Worm (Caenorhabditis elegans) whole organism, L1 larva: ENCODE measurements around the gene E02H9.3.

Experiments
- C16A3.4 ChIP-seq: fragments of 150-350 bp; optimal IDR thresholded peaks from 2 replicates; lab custom pipeline; 2014; ENCODE audit warnings: missing biosample characterization, missing genetic modification characterization
- C34B4.2 ChIP-seq: sonication (generic microtip); optimal IDR thresholded peaks from 2 replicates; lab custom pipeline; 2017; ENCODE audit warnings: mild to moderate bottlenecking, missing genetic modification characterization, missing compliant biosample characterization
- Y116A8C.19 ChIP-seq: sonication (generic microtip); optimal IDR thresholded peaks from 2 replicates; lab custom pipeline; 2016; ENCODE audit warnings: missing compliant biosample characterization, missing genetic modification characterization, borderline replicate concordance
- alr-1 ChIP-seq: fragments of 200-800 bp; sonication (Bioruptor generic); optimal IDR thresholded peaks from 2 replicates; lab custom pipeline; 2018; ENCODE audit warnings: borderline replicate concordance, mild to moderate bottlenecking, missing genetic modification characterization, missing compliant biosample characterization
- blmp-1 ChIP-seq: fragments of 150-350 bp; optimal IDR thresholded peaks from 2 replicates; lab custom pipeline; 2014; ENCODE audit warnings: missing biosample characterization, missing genetic modification characterization
- ceh-8 ChIP-seq: fragments of 200-800 bp; sonication (Bioruptor generic); optimal IDR thresholded peaks from 2 replicates; lab custom pipeline; 2018; ENCODE audit warnings: mild to moderate bottlenecking, missing genetic modification characterization, moderate library complexity, missing compliant biosample characterization
- ceh-82 ChIP-seq, 3 experiments: fragments of 150-350 bp in 1 of 3; sonication (generic microtip) in 2 of 3; optimal IDR thresholded peaks; 2 replicates each; lab custom pipeline; 2014 to 2017; ENCODE audit warnings: missing biosample characterization in 3 of 3, missing genetic modification characterization in 3 of 3
- ceh-90 ChIP-seq: sonication (generic microtip); optimal IDR thresholded peaks from 2 replicates; lab custom pipeline; 2016; ENCODE audit warnings: missing genetic modification characterization, missing compliant biosample characterization
- ces-1 ChIP-seq: fragments of 150-350 bp; optimal IDR thresholded peaks from 2 replicates; lab custom pipeline; 2014; ENCODE audit warnings: missing biosample characterization, missing genetic modification reagents, missing genetic modification characterization
- dsc-1 ChIP-seq: sonication (generic microtip); optimal IDR thresholded peaks from 2 replicates; lab custom pipeline; 2016; ENCODE audit warnings: mild to moderate bottlenecking, missing genetic modification characterization, missing compliant biosample characterization
- efl-1 ChIP-seq, 4 experiments: fragments of 150-350 bp; optimal IDR thresholded peaks in 3 of 4; peaks in 1 of 4; 1 replicate in 1 of 4; 2 replicates in 3 of 4; lab custom pipeline; 2014; ENCODE audit warnings: missing biosample characterization in 2 of 4, missing genetic modification characterization in 2 of 4, missing genetic modification reagents in 2 of 4
- efl-3 ChIP-seq: fragments of 200-800 bp; sonication (Bioruptor generic); optimal IDR thresholded peaks from 2 replicates; lab custom pipeline; 2018; ENCODE audit warnings: mild to moderate bottlenecking, missing genetic modification characterization, missing compliant biosample characterization
- egl-13 ChIP-seq: sonication (generic microtip); optimal IDR thresholded peaks from 2 replicates; lab custom pipeline; 2016; ENCODE audit warnings: missing genotype, missing genetic modification reagents, missing genetic modification characterization, missing compliant biosample characterization
- egl-27 ChIP-seq, 2 experiments: fragments of 150-350 bp in 1 of 2; sonication (generic microtip); optimal IDR thresholded peaks; 3 replicates each; lab custom pipeline; 2017 to 2018; ENCODE audit warnings: missing biosample characterization in 2 of 2, missing genetic modification characterization in 2 of 2, missing genetic modification reagents in 2 of 2
- elt-2 ChIP-seq: sonication (generic microtip); optimal IDR thresholded peaks from 2 replicates; lab custom pipeline; 2016; ENCODE audit warnings: missing genetic modification characterization, mild to moderate bottlenecking, inconsistent platforms, missing compliant biosample characterization, missing genetic modification reagents
- ets-5 ChIP-seq: fragments of 200-800 bp; sonication (Bioruptor generic); IDR thresholded peaks from 2 replicates; pipeline ENCODE4 v1.3.6; 2022; ENCODE audit warnings: missing genetic modification characterization, missing compliant biosample characterization
- fkh-4 ChIP-seq: sonication (generic microtip); optimal IDR thresholded peaks from 2 replicates; lab custom pipeline; 2016; ENCODE audit warnings: missing compliant biosample characterization, missing genetic modification characterization, borderline replicate concordance
- fkh-8 ChIP-seq: sonication (generic microtip); optimal IDR thresholded peaks from 2 replicates; lab custom pipeline; 2016; ENCODE audit warnings: mild to moderate bottlenecking, missing genetic modification characterization, missing compliant biosample characterization
- fos-1 ChIP-seq: fragments of 150-350 bp; optimal IDR thresholded peaks from 2 replicates; lab custom pipeline; 2014; ENCODE audit warnings: missing biosample characterization, missing genetic modification characterization
- hlh-4 ChIP-seq: sonication (generic microtip); optimal IDR thresholded peaks from 2 replicates; lab custom pipeline; 2016; ENCODE audit warnings: mild to moderate bottlenecking, missing genetic modification characterization, missing compliant biosample characterization
- hpl-2 ChIP-seq: fragments of 150-350 bp; optimal IDR thresholded peaks from 2 replicates; lab custom pipeline; 2014; ENCODE audit warnings: missing biosample characterization, missing genetic modification reagents, missing genetic modification characterization
- isw-1 ChIP-seq: fragments of 200-800 bp; sonication (Bioruptor generic); IDR thresholded peaks from 2 replicates; pipeline ENCODE4 v1.3.6; 2022; ENCODE audit warnings: missing genetic modification characterization, missing compliant biosample characterization
- lin-13 ChIP-seq: fragments of 150-350 bp; optimal IDR thresholded peaks from 2 replicates; lab custom pipeline; 2014; ENCODE audit warnings: missing biosample characterization, missing genetic modification reagents, missing genetic modification characterization
- lin-14 ChIP-seq: fragments of 200-800 bp; sonication (Bioruptor generic); optimal IDR thresholded peaks from 2 replicates; lab custom pipeline; 2018; ENCODE audit warnings: mild to moderate bottlenecking, missing genetic modification characterization, moderate library complexity, missing compliant biosample characterization
- lin-15B ChIP-seq: fragments of 150-350 bp; sonication (generic microtip); optimal IDR thresholded peaks from 3 replicates; lab custom pipeline; 2014; ENCODE audit warnings: missing biosample characterization, missing genetic modification characterization
- lir-3 ChIP-seq: sonication (generic microtip); optimal IDR thresholded peaks from 2 replicates; lab custom pipeline; 2016; ENCODE audit warnings: mild to moderate bottlenecking, missing genetic modification characterization, moderate library complexity, missing compliant biosample characterization; ENCODE audit not compliant: poor library complexity
- mep-1 ChIP-seq: fragments of 150-350 bp; optimal IDR thresholded peaks from 2 replicates; lab custom pipeline; 2014; ENCODE audit warnings: missing biosample characterization, missing genetic modification characterization
- nhr-12 ChIP-seq: sonication (generic microtip); optimal IDR thresholded peaks from 2 replicates; lab custom pipeline; 2017; ENCODE audit warnings: missing biosample characterization, missing genetic modification characterization
- nhr-19 ChIP-seq: fragments of 200-800 bp; sonication (Bioruptor generic); conservative IDR thresholded peaks from 2 replicates; pipeline ENCODE4 v1.3.6; 2022; ENCODE audit warnings: missing genetic modification characterization, missing compliant biosample characterization
- nhr-20 ChIP-seq: sonication (generic microtip); optimal IDR thresholded peaks from 2 replicates; lab custom pipeline; 2016; ENCODE audit warnings: mild to moderate bottlenecking, missing genetic modification characterization, missing compliant biosample characterization
- nhr-28 ChIP-seq: fragments of 150-350 bp; optimal IDR thresholded peaks from 2 replicates; lab custom pipeline; 2014; ENCODE audit warnings: missing biosample characterization, missing genetic modification characterization
- nhr-47 ChIP-seq: sonication (generic microtip); optimal IDR thresholded peaks from 2 replicates; lab custom pipeline; 2016; ENCODE audit warnings: mild to moderate bottlenecking, missing genetic modification characterization, moderate library complexity, missing compliant biosample characterization
- nhr-71 ChIP-seq: sonication (generic microtip); optimal IDR thresholded peaks from 2 replicates; lab custom pipeline; 2016; ENCODE audit warnings: mild to moderate bottlenecking, missing genetic modification characterization, moderate library complexity, missing compliant biosample characterization
- nhr-84 ChIP-seq: sonication (generic microtip); optimal IDR thresholded peaks from 2 replicates; lab custom pipeline; 2017; ENCODE audit warnings: missing biosample characterization, missing genetic modification characterization
- nhr-85 ChIP-seq: sonication (generic microtip); peaks from one replicate; lab custom pipeline; 2016; ENCODE audit warnings: missing genetic modification characterization, inconsistent platforms, missing compliant biosample characterization
- pax-3 ChIP-seq: fragments of 200-800 bp; sonication (Bioruptor generic); optimal IDR thresholded peaks from 2 replicates; lab custom pipeline; 2018; ENCODE audit warnings: mild to moderate bottlenecking, missing genetic modification characterization, moderate library complexity, missing compliant biosample characterization
- pqm-1 ChIP-seq: sonication (generic microtip); optimal IDR thresholded peaks from 3 replicates; lab custom pipeline; 2017; ENCODE audit warnings: missing biosample characterization, missing genetic modification characterization
- sptf-1 ChIP-seq: fragments of 150-350 bp; optimal IDR thresholded peaks from 2 replicates; lab custom pipeline; 2014; ENCODE audit warnings: missing biosample characterization, missing genetic modification characterization
- sup-37 ChIP-seq: fragments of 200-800 bp; sonication (Bioruptor generic); optimal IDR thresholded peaks from 2 replicates; lab custom pipeline; 2018; ENCODE audit warnings: mild to moderate bottlenecking, missing genetic modification characterization, missing compliant biosample characterization
- swsn-7 ChIP-seq: sonication (generic microtip); optimal IDR thresholded peaks from 2 replicates; lab custom pipeline; 2016; ENCODE audit warnings: missing genetic modification characterization, missing compliant biosample characterization
- tbx-2 ChIP-seq: sonication (generic microtip); optimal IDR thresholded peaks from 2 replicates; lab custom pipeline; 2016; ENCODE audit warnings: missing genetic modification characterization, missing compliant biosample characterization
- unc-130 ChIP-seq: fragments of 150-350 bp; optimal IDR thresholded peaks from 2 replicates; lab custom pipeline; 2017; ENCODE audit warnings: missing biosample characterization, missing genetic modification characterization, inconsistent platforms
- unc-30 ChIP-seq: sonication (generic microtip); optimal IDR thresholded peaks from 2 replicates; lab custom pipeline; 2017; ENCODE audit warnings: missing biosample characterization, missing genetic modification characterization
- unc-62 ChIP-seq: fragments of 150-350 bp; optimal IDR thresholded peaks from 2 replicates; lab custom pipeline; 2014; ENCODE audit warnings: missing biosample characterization, missing genetic modification reagents, missing genetic modification characterization
- unc-86 ChIP-seq: sonication (generic microtip); optimal IDR thresholded peaks from 2 replicates; lab custom pipeline; 2016; ENCODE audit warnings: missing genetic modification characterization, missing compliant biosample characterization
- ztf-11 ChIP-seq, 2 experiments: sonication (generic microtip); optimal IDR thresholded peaks; 2 replicates each; lab custom pipeline; 2016 to 2017; ENCODE audit warnings: missing genetic modification characterization in 2 of 2, missing biosample characterization in 1 of 2, missing compliant biosample characterization in 1 of 2
- ztf-4 ChIP-seq: fragments of 150-350 bp; optimal IDR thresholded peaks from 2 replicates; lab custom pipeline; 2014; ENCODE audit warnings: missing biosample characterization, missing genetic modification characterization

The E02H9.3 gene

DNA sequence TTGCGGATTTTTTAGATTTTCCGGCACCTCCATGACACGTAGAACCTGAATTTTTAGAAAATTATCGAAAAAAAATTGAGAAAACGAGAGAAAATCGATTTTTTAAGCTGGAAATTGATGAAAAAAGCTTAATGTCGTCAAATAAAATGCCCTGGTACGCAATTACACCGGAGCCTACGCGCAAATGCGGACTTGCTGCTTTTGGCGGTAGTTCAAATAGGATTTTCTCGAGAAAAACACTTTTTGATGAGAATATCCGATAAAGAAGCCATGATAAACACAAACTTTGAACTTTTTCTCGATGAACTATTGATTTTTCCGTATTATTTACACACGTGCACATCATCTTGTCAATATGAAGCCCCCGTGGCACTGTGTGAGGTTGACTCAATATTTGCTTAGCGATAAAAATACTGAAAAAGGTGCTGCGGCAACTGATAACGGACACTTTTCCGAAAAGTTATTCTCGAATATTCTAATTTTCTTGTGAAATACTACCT is 40.6 kb upstream of the E02H9.3 start, which contains the start of the genes W04B5.5 and W04B5.3 (continued):
- TF ChIP-seq nhr-71: peak; percentile 72
- TF ChIP-seq nhr-47 (tag; lab: Kevin White, UChicago): peak; percentile 79
- peak; percentile 17 for TF ChIP-seq fos-1 (tag; lab: Kevin White, UChicago)
- TF ChIP-seq nhr-85: peak; percentile 16
- TF ChIP-seq mep-1: peak; percentile 54
- no peak for TF ChIP-seq C34B4.2 (tag; lab: Kevin White, UChicago)
- peak; percentile 53 for TF ChIP-seq dsc-1 (tag; lab: Kevin White, UChicago)
- no peak for TF ChIP-seq ztf-4 (tag; lab: Kevin White, UChicago)
- TF ChIP-seq ceh-82 (tag; optimal IDR thresholded peaks at IDR 0.05; lab: Kevin White, UChicago): peak; percentile 43 to 84 (median 45)
- no peak for TF ChIP-seq hpl-2
- TF ChIP-seq unc-30 (tag; lab: Kevin White, UChicago): no peak
- peak; percentile 52 for TF ChIP-seq unc-86 (tag; lab: Kevin White, UChicago)
- peak; percentile 33 for TF ChIP-seq unc-130 (tag; lab: Kevin White, UChicago)
- peak; percentile 31 for TF ChIP-seq blmp-1 (tag; lab: Kevin White, UChicago)
- TF ChIP-seq hlh-4: no peak
- TF ChIP-seq elt-2 (tag; lab: Kevin White, UChicago): peak; percentile 75
- TF ChIP-seq pax-3: no peak
- TF ChIP-seq lir-3 (tag; lab: Kevin White, UChicago): no peak
- no peak for TF ChIP-seq egl-13 (tag; lab: Kevin White, UChicago)
- no peak for TF ChIP-seq Y116A8C.19 (tag; lab: Kevin White, UChicago)
- TF ChIP-seq pqm-1 (tag; lab: Kevin White, UChicago): no peak
- no peak for TF ChIP-seq alr-1
- TF ChIP-seq efl-3: no peak
- peak in 1 of 2 experiments; percentile 7 for TF ChIP-seq ztf-11 (tag; optimal IDR thresholded peaks at IDR 0.05; lab: Kevin White, UChicago)
- TF ChIP-seq nhr-20 (tag; lab: Kevin White, UChicago): peak; percentile 56
- no peak for TF ChIP-seq nhr-84 (tag; lab: Kevin White, UChicago)
- TF ChIP-seq efl-1 (optimal IDR thresholded peaks at IDR 0.05; lab: Kevin White, UChicago): peak; percentile 97 to 98
- peak; percentile 98 to 100 for TF ChIP-seq efl-1 (GFP tag; optimal IDR thresholded peaks at IDR 0.05 in 1 of 2; lab: Kevin White, UChicago)
- peak; percentile 48 for TF ChIP-seq lin-14 (GFP tag; lab: Kevin White, UChicago)
- TF ChIP-seq nhr-28: no peak
- peak; percentile 63 for TF ChIP-seq nhr-19
- peak; percentile 16 for TF ChIP-seq ceh-90
- no peak for TF ChIP-seq unc-62 (GFP tag; lab: Kevin White, UChicago)
- TF ChIP-seq ets-5 (GFP tag; lab: Robert Waterston, UW): no peak
- no peak for TF ChIP-seq fkh-4
- peak; percentile 30 for TF ChIP-seq C16A3.4 (tag; lab: Kevin White, UChicago)
- TF ChIP-seq ces-1: no peak
- TF ChIP-seq swsn-7: peak; percentile 45
- peak; percentile 11 for TF ChIP-seq lin-15B (tag; lab: Kevin White, UChicago)
- TF ChIP-seq isw-1 (GFP tag; lab: Robert Waterston, UW): peak; percentile 60
- no peak for TF ChIP-seq nhr-12
- TF ChIP-seq sptf-1: no peak
- TF ChIP-seq fkh-8 (tag; lab: Kevin White, UChicago): no peak
- peak; percentile 39 for TF ChIP-seq ceh-8 (GFP tag; lab: Kevin White, UChicago)
- peak; percentile 56 for TF ChIP-seq lin-13 (GFP tag; lab: Kevin White, UChicago)
- TF ChIP-seq sup-37 (GFP tag; lab: Kevin White, UChicago): no peak
- no peak for TF ChIP-seq egl-27 (tag; optimal IDR thresholded peaks at IDR 0.05; lab: Kevin White, UChicago)
- TF ChIP-seq tbx-2 (tag; lab: Kevin White, UChicago): peak; percentile 74
